Worm (Caenorhabditis elegans) whole organism, L4/young adult: Measurements from ENCODE around the gene Y47G7B.2.
"Not testable (repeated sequence)": the region's sequence is repeated elsewhere in the genome, so short reads cannot be mapped to it uniquely, and the experiment has no call there.

ENCODE experiments used
- W03F9.2 ChIP-seq: fragments of 150-350 bp; optimal IDR thresholded peaks from 2 replicates; lab custom pipeline; 2014; ENCODE audit warnings: missing biosample characterization, missing genetic modification characterization
- dao-5 ChIP-seq: sonication (generic microtip); optimal IDR thresholded peaks from 2 replicates; lab custom pipeline; 2016; ENCODE audit warnings: missing genotype, missing genetic modification characterization, moderate library complexity, missing compliant biosample characterization
- him-1 ChIP-seq: sonication (generic microtip); optimal IDR thresholded peaks from 2 replicates; lab custom pipeline; 2016; ENCODE audit warnings: missing genotype, missing genetic modification reagents, missing genetic modification characterization, missing compliant biosample characterization

The Y47G7B.2 gene

ce11 chrII:2698378-2698777, 9.4 kb downstream of the Y47G7B.2 start, which contains the start of gene sri-62:
sri-62 (minus strand) TSS chrII:2698478.
- no peak for TF ChIP-seq W03F9.2 (tag; lab: Kevin White, UChicago)

- no peak for TF ChIP-seq W03F9.2 (tag; lab: Kevin White, UChicago)
- TF ChIP-seq dao-5 (tag; lab: Kevin White, UChicago): no peak
- TF ChIP-seq him-1 (tag; lab: Kevin White, UChicago): no peak
These were observed 12.7 kb downstream of the Y47G7B.2 start for ce11 chrII:2695079-2695478.

- TF ChIP-seq W03F9.2 (tag; lab: Kevin White, UChicago) (no peak), dao-5 (tag; lab: Kevin White, UChicago) (no peak), him-1 (tag; lab: Kevin White, UChicago) (no peak)
These were observed 15.3 kb downstream of the Y47G7B.2 start, which contains the start of gene set-11 for ce11 chrII:2692476-2692875. set-11 (minus strand) TSS chrII:2692576.

- TF ChIP-seq him-1 (tag; lab: Kevin White, UChicago): no peak
- TF ChIP-seq W03F9.2 (tag; lab: Kevin White, UChicago): no peak
- no peak for TF ChIP-seq dao-5 (tag; lab: Kevin White, UChicago)
These were observed 17.7 kb downstream of the Y47G7B.2 start, which contains the start of gene nspf-3 for ce11 chrII:2690080-2690479. nspf-3 (minus strand) TSS chrII:2690180.

ce11 chrII:2688616-2689015, 19.2 kb downstream of the Y47G7B.2 start, which contains the start of gene nspf-2:
nspf-2 (plus strand) TSS chrII:2688916.
- not testable (repeated sequence) for TF ChIP-seq dao-5, him-1, W03F9.2 (tag; lab: Kevin White, UChicago)

ce11 chrII:2686985-2687675, 20.7 kb downstream of the Y47G7B.2 start, which contains the start of the genes sup-9 and nspf-1:
sup-9 (minus strand) TSS chrII:2687027.
nspf-1 (plus strand) TSS chrII:2687625.
- TF ChIP-seq him-1 (tag; lab: Kevin White, UChicago) (no peak), dao-5 (tag; lab: Kevin White, UChicago) (no peak), W03F9.2 (tag; lab: Kevin White, UChicago) (no peak)

ce11 chrII:2684783-2685182, 23.0 kb downstream of the Y47G7B.2 start:
- TF ChIP-seq him-1 (tag; lab: Kevin White, UChicago) (no peak), W03F9.2 (tag; lab: Kevin White, UChicago) (no peak), dao-5 (tag; lab: Kevin White, UChicago) (no peak)

ce11 chrII:2684208-2684607, 23.6 kb downstream of the Y47G7B.2 start, which contains the start of gene ceh-87:
ceh-87 (minus strand) TSS chrII:2684308.
- TF ChIP-seq dao-5 (tag; lab: Kevin White, UChicago): no peak
- no peak for TF ChIP-seq him-1 (tag; lab: Kevin White, UChicago)
- no peak for TF ChIP-seq W03F9.2 (tag; lab: Kevin White, UChicago)

ce11 chrII:2681118-2681517, 26.7 kb downstream of the Y47G7B.2 start, which contains the start of gene F34D6.1:
F34D6.1 (minus strand) TSS chrII:2681218.
- no peak for TF ChIP-seq him-1 (tag; lab: Kevin White, UChicago)
- TF ChIP-seq dao-5 (tag; lab: Kevin White, UChicago): no peak
- TF ChIP-seq W03F9.2 (tag; lab: Kevin White, UChicago): no peak

- no peak for TF ChIP-seq him-1 (tag; lab: Kevin White, UChicago)
- no peak for TF ChIP-seq W03F9.2 (tag; lab: Kevin White, UChicago)
- no peak for TF ChIP-seq dao-5 (tag; lab: Kevin White, UChicago)
These were observed 30.2 kb downstream of the Y47G7B.2 start, which contains the start of gene F22E5.17 for ce11 chrII:2677534-2678168. F22E5.17 (plus strand) TSS chrII:2678041.

ce11 chrII:2673534-2673933, 34.3 kb downstream of the Y47G7B.2 start, which contains the start of the genes F22E5.20 and F22E5.1:
F22E5.20 (minus strand) TSS chrII:2673634.
F22E5.1 (plus strand) TSS chrII:2673775.
- not testable (repeated sequence) for TF ChIP-seq W03F9.2, him-1, dao-5 (tag; lab: Kevin White, UChicago)

- TF ChIP-seq dao-5, W03F9.2, him-1 (tag; lab: Kevin White, UChicago): not testable (repeated sequence)
These were observed 35.5 kb downstream of the Y47G7B.2 start, which contains the start of gene sri-57 for ce11 chrII:2672320-2672719. sri-57 (minus strand) TSS chrII:2672420.

- no peak for TF ChIP-seq W03F9.2 (tag; lab: Kevin White, UChicago)
- TF ChIP-seq him-1 (tag; lab: Kevin White, UChicago): no peak
- no peak for TF ChIP-seq dao-5 (tag; lab: Kevin White, UChicago)
These were observed 42.2 kb downstream of the Y47G7B.2 start, which contains the start of gene F22E5.22 for ce11 chrII:2665606-2666005. F22E5.22 (plus strand) TSS chrII:2665906.
